Fruit fly (Drosophila melanogaster): ENCODE results near the gene mtTFB1.
A peak's percentile ranks its signal among the peaks of the same experiment; 100 is the strongest.

Gene mtTFB1

DNA sequence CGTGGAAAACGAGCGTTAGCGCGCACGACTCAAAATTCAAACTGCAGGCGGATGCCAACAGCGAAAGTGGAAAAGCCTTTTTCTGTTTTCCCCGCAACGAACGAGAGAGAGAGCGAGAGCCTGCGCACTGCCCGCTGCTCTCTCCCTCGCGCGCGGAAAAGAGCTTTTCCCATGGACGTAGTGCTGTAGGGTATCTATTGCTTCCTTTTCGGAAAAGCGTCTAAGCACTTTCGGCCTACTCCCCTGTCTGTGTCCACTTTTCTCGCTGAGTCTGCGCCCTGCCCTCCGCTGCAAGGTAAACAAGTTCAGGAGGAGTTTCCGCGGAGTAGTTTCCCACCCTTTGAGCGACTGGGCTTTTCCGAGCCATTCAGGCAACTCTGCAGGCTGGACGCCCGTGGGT is 28.5 kb upstream of the mtTFB1 start, which contains the start of gene CG32085 (continued):
- no peak for TF ChIP-seq trem (tag; optimal IDR thresholded peaks at IDR 0.05)
- TF ChIP-seq CG15514 (GFP tag; optimal IDR thresholded peaks at IDR 0.05): peak; percentile 81
- peak; percentile 60 for TF ChIP-seq CG7839 (tag; optimal IDR thresholded peaks at IDR 0.05)
- TF ChIP-seq PHDP (tag; optimal IDR thresholded peaks at IDR 0.05): peak; percentile 28
- peak; percentile 66; the same call in 1 of the 3 replicates for TF ChIP-seq CG6175 (GFP tag; IDR thresholded peaks at IDR 0.05)
- TF ChIP-seq CG9609 (GFP tag; optimal IDR thresholded peaks at IDR 0.05): peak; percentile 44
- no peak for TF ChIP-seq CG3838 (GFP tag; optimal IDR thresholded peaks at IDR 0.05)
- no peak for TF ChIP-seq CG8290 (GFP tag; optimal IDR thresholded peaks at IDR 0.05)
- TF ChIP-seq CG8290 (tag; optimal IDR thresholded peaks at IDR 0.05): peak in 1 of 2 experiments; percentile 92
- TF ChIP-seq CG17361 (GFP tag; IDR thresholded peaks at IDR 0.05): 0 out of 3 replicates have a peak, but pooled peaks have one; percentile 27
- TF ChIP-seq Dp (GFP tag; optimal IDR thresholded peaks at IDR 0.05): peak; percentile 12
- TF ChIP-seq caup (GFP tag; optimal IDR thresholded peaks at IDR 0.05; ENCODE audit: severe bottlenecking): peak; percentile 71
- TF ChIP-seq hbn (GFP tag; IDR thresholded peaks at IDR 0.05; ENCODE audit: partially characterized antibody): no peak
- peak; percentile 50 for TF ChIP-seq CG6765 (GFP tag; optimal IDR thresholded peaks at IDR 0.05)
- TF ChIP-seq z (GFP tag; IDR thresholded peaks at IDR 0.05): 0 out of 3 replicates have a peak, but pooled peaks have one; percentile 29
- TF ChIP-seq Gsc (GFP tag; IDR thresholded peaks at IDR 0.05): no peak
- TF ChIP-seq CG6689 (GFP tag; IDR thresholded peaks at IDR 0.05): 0 out of 2 replicates have a peak, but pooled peaks have one; percentile 30
- TF ChIP-seq ham (GFP tag; IDR thresholded peaks at IDR 0.05): no peak
- TF ChIP-seq repo (GFP tag; optimal IDR thresholded peaks at IDR 0.05): peak; percentile 28
- peak; percentile 18 for TF ChIP-seq HLHmδ (GFP tag; optimal IDR thresholded peaks at IDR 0.05)
- peak; percentile 38 for TF ChIP-seq gem (tag; optimal IDR thresholded peaks at IDR 0.05)
- TF ChIP-seq Sry-β (GFP tag; optimal IDR thresholded peaks at IDR 0.05): no peak
- no peak for TF ChIP-seq esg (GFP tag; conservative IDR thresholded peaks at IDR 0.05)
- TF ChIP-seq kay (GFP tag; optimal IDR thresholded peaks at IDR 0.05): peak; percentile 30
- peak; percentile 21 for TF ChIP-seq NC2β (GFP tag; optimal IDR thresholded peaks at IDR 0.05)
- TF ChIP-seq ems (GFP tag; optimal IDR thresholded peaks at IDR 0.05): peak; percentile 74
- TF ChIP-seq fru (optimal IDR thresholded peaks at IDR 0.05): no peak
- TF ChIP-seq Dbx (GFP tag; IDR thresholded peaks at IDR 0.05): peak; percentile 82; the same call in 2 of the 3 replicates
- TF ChIP-seq Dad (GFP tag; optimal IDR thresholded peaks at IDR 0.05): peak; percentile 21
- peak; percentile 90 for TF ChIP-seq lab (GFP tag; optimal IDR thresholded peaks at IDR 0.05)
- TF ChIP-seq CG18619 (GFP tag; optimal IDR thresholded peaks at IDR 0.05): peak; percentile 48
- TF ChIP-seq ewg (GFP tag; optimal IDR thresholded peaks at IDR 0.05): peak; percentile 99
- TF ChIP-seq dm (GFP tag; optimal IDR thresholded peaks at IDR 0.05): peak; percentile 4
- peak; percentile 95 for TF ChIP-seq Med (GFP tag)
- TF ChIP-seq CG13287 (GFP tag; IDR thresholded peaks at IDR 0.05; ENCODE audit: partially characterized antibody): peak; percentile 18; the same call in 1 of the 2 replicates
- peak; percentile 64 for TF ChIP-seq cwo (GFP tag; optimal IDR thresholded peaks at IDR 0.05)
- TF ChIP-seq CG17829 (tag; optimal IDR thresholded peaks at IDR 0.05): peak; percentile 35
- TF ChIP-seq scrt (GFP tag; optimal IDR thresholded peaks at IDR 0.05): peak; percentile 31
- peak; percentile 48; the same call in 1 of the 3 replicates for TF ChIP-seq CG11695 (GFP tag; IDR thresholded peaks at IDR 0.05)
- peak; percentile 0 for TF ChIP-seq kni (GFP tag; optimal IDR thresholded peaks at IDR 0.05)
- TF ChIP-seq CG30403 (GFP tag; optimal IDR thresholded peaks at IDR 0.05): peak; percentile 48
- TF ChIP-seq CG32532 (GFP tag; IDR thresholded peaks at IDR 0.05): peak; percentile 91
- peak; percentile 6 for TF ChIP-seq Sry-δ (GFP tag; optimal IDR thresholded peaks at IDR 0.05)
- TF ChIP-seq CG18764 (GFP tag; optimal IDR thresholded peaks at IDR 0.05): peak; percentile 33
- no peak for TF ChIP-seq sqz (GFP tag; optimal IDR thresholded peaks at IDR 0.05)
- no peak for TF ChIP-seq CG4360 (GFP tag; IDR thresholded peaks at IDR 0.05)
- TF ChIP-seq TFAM (GFP tag; optimal IDR thresholded peaks at IDR 0.05): no peak
- peak; percentile 42; the same call in 1 of the 2 replicates for TF ChIP-seq crol (GFP tag; IDR thresholded peaks at IDR 0.05)
- TF ChIP-seq inv (GFP tag; IDR thresholded peaks at IDR 0.05; ENCODE audit: partially characterized antibody): no peak; the same call in 1 of the 2 replicates
- peak; percentile 77 for TF ChIP-seq CG11247 (GFP tag; IDR thresholded peaks at IDR 0.05)
- TF ChIP-seq al (GFP tag; IDR thresholded peaks at IDR 0.05): peak; percentile 64

Data from whole organism, embryonic.